Fruit fly (Drosophila melanogaster): ENCODE data around the gene Rh50.
A peak's percentile ranks its signal among the peaks of the same experiment; 100 is the strongest.

Gene Rh50

DNA sequence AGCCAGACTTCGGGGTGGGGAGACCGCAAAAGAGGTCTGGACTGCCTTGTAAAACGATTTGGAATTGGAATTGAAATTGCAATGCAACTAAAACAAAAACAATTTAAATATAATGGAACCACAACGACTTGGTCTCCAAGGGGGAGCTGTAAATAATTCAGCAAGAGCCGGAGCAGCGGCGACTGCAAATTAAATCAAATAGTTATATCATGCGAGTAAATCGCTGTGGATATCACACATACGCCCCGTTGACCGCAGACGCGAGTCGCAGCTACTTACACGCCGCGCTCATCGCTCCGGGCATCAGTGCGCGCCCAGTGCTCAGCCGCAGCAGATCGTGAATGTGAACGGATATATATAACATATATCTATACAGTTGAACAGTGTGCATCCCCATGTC, at the start of gene Rh50:
Rh50 (plus strand) TSS at position 301 of the 400 bp plus-strand sequence.
- no peak for TF ChIP-seq CG33017 (tag; optimal IDR thresholded peaks at IDR 0.05)
- TF ChIP-seq Crg-1 (GFP tag; optimal IDR thresholded peaks at IDR 0.05) = no peak
- TF ChIP-seq toe (GFP tag; optimal IDR thresholded peaks at IDR 0.05) = no peak

DNA sequence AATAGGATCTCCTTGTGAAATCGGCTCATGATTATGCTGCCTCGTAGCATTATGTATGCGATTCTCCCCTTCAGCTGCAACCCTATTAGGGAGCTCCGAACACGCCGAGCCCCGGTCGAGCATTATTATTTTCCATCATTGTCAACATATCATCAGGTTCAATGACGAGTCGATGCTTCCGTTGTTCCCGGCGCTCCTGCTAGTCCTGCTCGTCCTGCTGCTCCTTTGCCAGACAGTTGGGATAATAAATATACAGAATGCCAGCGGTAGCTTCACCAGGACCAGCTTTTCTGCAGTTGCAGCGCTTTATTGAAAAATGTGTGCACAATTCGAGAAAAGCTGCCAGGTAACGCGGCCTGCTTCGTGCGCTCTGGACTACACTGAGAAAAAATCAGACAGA, 49.8 kb upstream of the Rh50 start, which contains the start of gene CG32235:
CG32235 (minus strand) TSS at position 101 of the 400 bp plus-strand sequence.
- TF ChIP-seq Crg-1 (GFP tag; optimal IDR thresholded peaks at IDR 0.05) = no peak
- no peak for TF ChIP-seq CG7101 (tag; optimal IDR thresholded peaks at IDR 0.05)
- TF ChIP-seq kay (GFP tag; ENCODE audit: borderline replicate concordance) = no peak
- no peak for TF ChIP-seq CG1620 (GFP tag; optimal IDR thresholded peaks at IDR 0.05)
- no peak for TF ChIP-seq Hr96 (GFP tag; optimal IDR thresholded peaks at IDR 0.05)

dm6 chr3L:4860969-4861368, 49.2 kb upstream of the Rh50 start, which contains the start of gene Dnah3:
Dnah3 (plus strand) TSS chr3L:4861269.
- TF ChIP-seq bab1 (GFP tag; optimal IDR thresholded peaks at IDR 0.05) = no peak
- no peak for TF ChIP-seq CG14711 (tag; optimal IDR thresholded peaks at IDR 0.05)
- TF ChIP-seq Crg-1 (GFP tag; optimal IDR thresholded peaks at IDR 0.05) = no peak
- no peak for TF ChIP-seq cic (GFP tag; optimal IDR thresholded peaks at IDR 0.05)
- TF ChIP-seq CG11617 (GFP tag; optimal IDR thresholded peaks at IDR 0.05) = no peak
- no peak for TF ChIP-seq CG12768 (GFP tag; optimal IDR thresholded peaks at IDR 0.05)
- TF ChIP-seq CG1620 (GFP tag; optimal IDR thresholded peaks at IDR 0.05) = no peak
- TF ChIP-seq CG7045 (GFP tag; optimal IDR thresholded peaks at IDR 0.05) = no peak
- TF ChIP-seq Mnt (GFP tag; optimal IDR thresholded peaks at IDR 0.05) = no peak
- TF ChIP-seq pad (GFP tag; optimal IDR thresholded peaks at IDR 0.05) = no peak
- TF ChIP-seq toe (GFP tag; optimal IDR thresholded peaks at IDR 0.05) = no peak

dm6 chr3L:4896564-4896963, 13.6 kb upstream of the Rh50 start, which contains the start of gene CG13705:
CG13705 (plus strand) TSS chr3L:4896864.
- no peak for TF ChIP-seq CG33017 (tag; optimal IDR thresholded peaks at IDR 0.05)
- TF ChIP-seq CG7101 (tag; optimal IDR thresholded peaks at IDR 0.05) = no peak
- TF ChIP-seq Hr96 (GFP tag; optimal IDR thresholded peaks at IDR 0.05) = no peak
- no peak for TF ChIP-seq cnc (optimal IDR thresholded peaks at IDR 0.05)
- TF ChIP-seq Crg-1 (GFP tag; optimal IDR thresholded peaks at IDR 0.05) = no peak
- TF ChIP-seq toe (GFP tag; optimal IDR thresholded peaks at IDR 0.05) = no peak

- no peak for TF ChIP-seq Mnt (GFP tag; optimal IDR thresholded peaks at IDR 0.05)
- no peak for TF ChIP-seq Crg-1 (GFP tag; optimal IDR thresholded peaks at IDR 0.05)
- TF ChIP-seq Clk (GFP tag; optimal IDR thresholded peaks at IDR 0.05) = no peak
- TF ChIP-seq cnc (optimal IDR thresholded peaks at IDR 0.05) = no peak
- TF ChIP-seq CG33017 (tag; optimal IDR thresholded peaks at IDR 0.05) = no peak
- TF ChIP-seq CG11617 (GFP tag; optimal IDR thresholded peaks at IDR 0.05) = no peak
- TF ChIP-seq cic (GFP tag; optimal IDR thresholded peaks at IDR 0.05) = no peak
- TF ChIP-seq pad (GFP tag; optimal IDR thresholded peaks at IDR 0.05) = no peak
- TF ChIP-seq CG12768 (GFP tag; optimal IDR thresholded peaks at IDR 0.05) = no peak
- no peak for TF ChIP-seq CG7045 (GFP tag; optimal IDR thresholded peaks at IDR 0.05)
- TF ChIP-seq CG1620 (GFP tag; optimal IDR thresholded peaks at IDR 0.05) = no peak
These were observed 11.5 kb upstream of the Rh50 start, which contains the start of gene hoka for dm6 chr3L:4898647-4899046. hoka (plus strand) TSS chr3L:4898900.

DNA sequence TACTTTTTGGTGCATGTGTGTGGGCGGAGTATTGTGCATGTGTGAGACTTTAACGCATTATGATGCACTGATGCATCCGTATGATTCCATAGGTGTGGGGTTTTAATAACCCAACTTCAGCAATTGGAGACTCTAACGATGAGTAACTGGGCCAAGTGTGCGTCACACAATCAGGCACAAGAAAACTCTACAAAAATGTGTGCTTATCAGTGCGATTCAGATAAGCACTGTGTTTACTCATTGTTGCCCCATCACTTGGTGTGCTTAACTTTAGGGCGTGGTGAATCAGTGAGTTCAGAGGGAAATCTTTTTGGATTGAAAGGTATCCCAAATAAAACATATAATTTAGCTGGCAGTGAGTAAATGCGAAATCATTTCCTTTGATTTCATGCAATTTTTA, 11.1 kb upstream of the Rh50 start:
- peak; percentile 48 for TF ChIP-seq kay (GFP tag; ENCODE audit: borderline replicate concordance)
- no peak for TF ChIP-seq CG7045 (GFP tag; optimal IDR thresholded peaks at IDR 0.05)

- TF ChIP-seq CG33017 (tag; optimal IDR thresholded peaks at IDR 0.05) = no peak
- TF ChIP-seq CG7101 (tag; optimal IDR thresholded peaks at IDR 0.05) = no peak
- no peak for TF ChIP-seq CG14711 (tag; optimal IDR thresholded peaks at IDR 0.05)
- TF ChIP-seq Hr96 (GFP tag; optimal IDR thresholded peaks at IDR 0.05) = no peak
These were observed 10.8 kb downstream of the Rh50 start for dm6 chr3L:4920935-4921334.

dm6 chr3L:4924612-4925011, 14.4 kb downstream of the Rh50 start:
- no peak for TF ChIP-seq CG1620 (GFP tag; optimal IDR thresholded peaks at IDR 0.05)
- TF ChIP-seq kay (GFP tag; ENCODE audit: borderline replicate concordance) = no peak
- TF ChIP-seq cic (GFP tag; optimal IDR thresholded peaks at IDR 0.05) = no peak
- no peak for TF ChIP-seq bab1 (GFP tag; optimal IDR thresholded peaks at IDR 0.05)
- no peak for TF ChIP-seq Crg-1 (GFP tag; optimal IDR thresholded peaks at IDR 0.05)
- TF ChIP-seq Mnt (GFP tag; optimal IDR thresholded peaks at IDR 0.05) = no peak
- no peak for TF ChIP-seq CG7045 (GFP tag; optimal IDR thresholded peaks at IDR 0.05)
- no peak for TF ChIP-seq CG11617 (GFP tag; optimal IDR thresholded peaks at IDR 0.05)
- no peak for TF ChIP-seq CG33017 (tag; optimal IDR thresholded peaks at IDR 0.05)
- TF ChIP-seq pad (GFP tag; optimal IDR thresholded peaks at IDR 0.05) = no peak
- no peak for TF ChIP-seq cnc (optimal IDR thresholded peaks at IDR 0.05)
- TF ChIP-seq Hr96 (GFP tag; optimal IDR thresholded peaks at IDR 0.05) = no peak
- no peak for TF ChIP-seq toe (GFP tag; optimal IDR thresholded peaks at IDR 0.05)
- TF ChIP-seq Clk (GFP tag; optimal IDR thresholded peaks at IDR 0.05) = no peak
- no peak for TF ChIP-seq tj (GFP tag; optimal IDR thresholded peaks at IDR 0.05)

dm6 chr3L:4929781-4930180, 19.6 kb downstream of the Rh50 start:
- TF ChIP-seq ovo (GFP tag; optimal IDR thresholded peaks at IDR 0.05) = no peak
- no peak for TF ChIP-seq CG5204 (GFP tag; optimal IDR thresholded peaks at IDR 0.05)
- no peak for TF ChIP-seq pad (GFP tag; optimal IDR thresholded peaks at IDR 0.05)
- TF ChIP-seq cic (GFP tag; optimal IDR thresholded peaks at IDR 0.05) = no peak
- no peak for TF ChIP-seq CG7101 (tag; optimal IDR thresholded peaks at IDR 0.05)
- TF ChIP-seq Mnt (GFP tag; optimal IDR thresholded peaks at IDR 0.05) = no peak
- TF ChIP-seq bab1 (GFP tag; optimal IDR thresholded peaks at IDR 0.05) = no peak
- TF ChIP-seq cnc (optimal IDR thresholded peaks at IDR 0.05) = no peak
- no peak for TF ChIP-seq CG7045 (GFP tag; optimal IDR thresholded peaks at IDR 0.05)
- TF ChIP-seq toe (GFP tag; optimal IDR thresholded peaks at IDR 0.05) = no peak
- no peak for TF ChIP-seq Clk (GFP tag; optimal IDR thresholded peaks at IDR 0.05)
- TF ChIP-seq CG1620 (GFP tag; optimal IDR thresholded peaks at IDR 0.05) = no peak
- TF ChIP-seq CG12768 (GFP tag; optimal IDR thresholded peaks at IDR 0.05) = no peak
- TF ChIP-seq CG14711 (tag; optimal IDR thresholded peaks at IDR 0.05) = no peak
- no peak for TF ChIP-seq CG11617 (GFP tag; optimal IDR thresholded peaks at IDR 0.05)
- TF ChIP-seq tj (GFP tag; optimal IDR thresholded peaks at IDR 0.05) = no peak
- no peak for TF ChIP-seq CG33017 (tag; optimal IDR thresholded peaks at IDR 0.05)
- TF ChIP-seq Hr96 (GFP tag; optimal IDR thresholded peaks at IDR 0.05) = no peak
- no peak for TF ChIP-seq Crg-1 (GFP tag; optimal IDR thresholded peaks at IDR 0.05)

Data from whole organism, adult.